Worm (Caenorhabditis elegans) whole organism, L4 larva: Measurements from ENCODE around the gene C37H5.14.

Experiments used
- R02D3.7 ChIP-seq: fragments of 150-350 bp; sonication (generic microtip); optimal IDR thresholded peaks from 3 replicates; lab custom pipeline; 2014; ENCODE audit warnings: missing biosample characterization, missing genetic modification characterization
- T26A8.4 ChIP-seq: fragments of 200-800 bp; sonication (Bioruptor generic); IDR thresholded peaks from 2 replicates; pipeline ENCODE4 v1.3.6; 2022; ENCODE audit warnings: missing genetic modification characterization, missing compliant biosample characterization
- Y48G9A.11 ChIP-seq: fragments of 200-800 bp; sonication (Bioruptor generic); IDR thresholded peaks from 2 replicates; pipeline ENCODE4 v1.3.6; 2022; ENCODE audit warnings: missing genetic modification reagents, missing genetic modification characterization, missing compliant biosample characterization
- Y5F2A.4 ChIP-seq: fragments of 200-800 bp; sonication (Bioruptor generic); optimal IDR thresholded peaks from 2 replicates; lab custom pipeline; 2018; ENCODE audit warnings: mild to moderate bottlenecking, missing genetic modification characterization, missing compliant biosample characterization
- aha-1 ChIP-seq: fragments of 150-350 bp; peaks from one replicate; lab custom pipeline; 2014; ENCODE audit warnings: missing biosample characterization, missing genetic modification characterization
- ama-1 ChIP-seq: fragments of 150-350 bp; optimal IDR thresholded peaks from 2 replicates; lab custom pipeline; 2014; ENCODE audit warnings: inconsistent platforms, mixed read lengths
- arid-1 ChIP-seq: fragments of 200-800 bp; sonication (Bioruptor generic); conservative IDR thresholded peaks from 2 replicates; pipeline ENCODE4 v1.3.6; 2022; ENCODE audit warnings: missing genetic modification reagents, missing genetic modification characterization, missing compliant biosample characterization
- ceh-20 ChIP-seq: fragments of 200-800 bp; sonication (Bioruptor generic); IDR thresholded peaks from 2 replicates; pipeline ENCODE4 v1.3.6; 2022; ENCODE audit warnings: missing genetic modification reagents, missing genetic modification characterization, missing compliant biosample characterization
- ceh-32 ChIP-seq: sonication (generic microtip); optimal IDR thresholded peaks from 2 replicates; lab custom pipeline; 2016; ENCODE audit warnings: mild to moderate bottlenecking, missing genetic modification characterization, missing compliant biosample characterization; ENCODE audit not compliant: poor library complexity
- ceh-44 ChIP-seq: fragments of 200-800 bp; sonication (Bioruptor generic); IDR thresholded peaks from 2 replicates; pipeline ENCODE4 v1.3.6; 2022; ENCODE audit warnings: missing genetic modification reagents, missing genetic modification characterization, missing compliant biosample characterization
- ceh-62 ChIP-seq: sonication (generic microtip); optimal IDR thresholded peaks from 2 replicates; lab custom pipeline; 2017; ENCODE audit warnings: missing biosample characterization, missing genetic modification characterization
- ces-1 ChIP-seq: fragments of 150-350 bp; sonication (generic microtip); optimal IDR thresholded peaks from 4 replicates; lab custom pipeline; 2014; ENCODE audit warnings: missing biosample characterization, missing genetic modification reagents, missing genetic modification characterization
- cey-2 ChIP-seq: sonication (generic microtip); optimal IDR thresholded peaks from 3 replicates; lab custom pipeline; 2017; ENCODE audit warnings: missing genetic modification characterization, mild to moderate bottlenecking, missing compliant biosample characterization, antibody characterized with exemption, borderline replicate concordance; ENCODE audit not compliant: insufficient read depth
- ctbp-1 ChIP-seq: fragments of 200-800 bp; sonication (Bioruptor generic); IDR thresholded peaks from 2 replicates; pipeline ENCODE4 v1.3.6; 2022; ENCODE audit warnings: missing genetic modification reagents, missing genetic modification characterization, missing compliant biosample characterization
- daf-16 ChIP-seq, 3 experiments: sonication (generic microtip); optimal IDR thresholded peaks; 2 replicates each; lab custom pipeline; 2016 to 2017; ENCODE audit warnings: missing genetic modification characterization in 3 of 3, missing genetic modification reagents in 3 of 3, mild to moderate bottlenecking in 2 of 3, missing compliant biosample characterization in 2 of 3, missing biosample characterization in 1 of 3, moderate library complexity in 1 of 3
- daf-8 ChIP-seq: fragments of 200-800 bp; sonication (Bioruptor generic); IDR thresholded peaks from 2 replicates; pipeline ENCODE4 v1.3.6; 2022; ENCODE audit warnings: missing genetic modification characterization, missing compliant biosample characterization
- dmd-6 ChIP-seq: fragments of 200-800 bp; sonication (Bioruptor generic); IDR thresholded peaks from 2 replicates; pipeline ENCODE4 v1.3.6; 2022; ENCODE audit warnings: missing genetic modification reagents, missing genetic modification characterization, missing compliant biosample characterization
- dpl-1 ChIP-seq: fragments of 150-350 bp; optimal IDR thresholded peaks from 2 replicates; lab custom pipeline; 2014; ENCODE audit warnings: missing biosample characterization, missing genetic modification reagents, missing genetic modification characterization
- dve-1 ChIP-seq: sonication (generic microtip); optimal IDR thresholded peaks from 2 replicates; lab custom pipeline; 2017; ENCODE audit warnings: antibody characterized with exemption, mild to moderate bottlenecking, missing genetic modification characterization, missing compliant biosample characterization; ENCODE audit not compliant: insufficient read depth
- egl-27 ChIP-seq: sonication (generic microtip); optimal IDR thresholded peaks from 3 replicates; lab custom pipeline; 2017; ENCODE audit warnings: missing biosample characterization, missing genetic modification reagents, missing genetic modification characterization
- egl-43 ChIP-seq: fragments of 200-800 bp; sonication (Bioruptor generic); IDR thresholded peaks from 2 replicates; pipeline ENCODE4 v1.3.6; 2022; ENCODE audit warnings: missing genetic modification reagents, missing genetic modification characterization, missing compliant biosample characterization
- hif-1 ChIP-seq, 2 experiments: sonication (generic microtip); optimal IDR thresholded peaks; 2 replicates each; lab custom pipeline; 2016 to 2017; ENCODE audit warnings: missing compliant biosample characterization in 2 of 2, missing genetic modification characterization in 2 of 2, missing genetic modification reagents in 2 of 2, missing genotype in 2 of 2, mild to moderate bottlenecking in 1 of 2
- hlh-11 ChIP-seq: fragments of 200-800 bp; sonication (Bioruptor generic); optimal IDR thresholded peaks from 2 replicates; lab custom pipeline; 2018; ENCODE audit warnings: mild to moderate bottlenecking, missing genetic modification characterization, missing compliant biosample characterization
- hlh-30 ChIP-seq: sonication (generic microtip); optimal IDR thresholded peaks from 2 replicates; lab custom pipeline; 2017; ENCODE audit warnings: antibody characterized with exemption, mild to moderate bottlenecking, missing genetic modification characterization, missing compliant biosample characterization; ENCODE audit not compliant: insufficient read depth
- hmg-1.1 ChIP-seq: fragments of 200-800 bp; sonication (Bioruptor generic); IDR thresholded peaks from 2 replicates; pipeline ENCODE4 v1.3.6; 2022; ENCODE audit warnings: missing genetic modification reagents, missing genetic modification characterization, missing compliant biosample characterization
- jun-1 ChIP-seq: fragments of 150-350 bp; optimal IDR thresholded peaks from 2 replicates; lab custom pipeline; 2014; ENCODE audit warnings: missing biosample characterization, missing genetic modification reagents, missing genetic modification characterization
- lsy-2 ChIP-seq, 2 experiments: fragments of 150-350 bp in 1 of 2; sonication (generic microtip) in 1 of 2; optimal IDR thresholded peaks; 2 replicates each; lab custom pipeline; 2014 to 2017; ENCODE audit warnings: missing biosample characterization in 2 of 2, missing genetic modification characterization in 2 of 2
- mep-1 ChIP-seq: fragments of 150-350 bp; sonication (generic microtip); optimal IDR thresholded peaks from 3 replicates; lab custom pipeline; 2014; ENCODE audit warnings: missing biosample characterization, missing genetic modification characterization
- mes-2 ChIP-seq: sonication (generic microtip); optimal IDR thresholded peaks from 2 replicates; lab custom pipeline; 2016; ENCODE audit warnings: missing genotype, mild to moderate bottlenecking, missing genetic modification characterization, missing compliant biosample characterization; ENCODE audit not compliant: poor library complexity, severe bottlenecking
- mxl-2 ChIP-seq: fragments of 200-800 bp; sonication (Bioruptor generic); conservative IDR thresholded peaks from 2 replicates; pipeline ENCODE4 v1.3.6; 2022; ENCODE audit warnings: missing genetic modification reagents, missing genetic modification characterization, missing compliant biosample characterization
- mxl-3 ChIP-seq: fragments of 200-800 bp; sonication (Bioruptor generic); optimal IDR thresholded peaks from 2 replicates; lab custom pipeline; 2018; ENCODE audit warnings: mild to moderate bottlenecking, missing genetic modification characterization, missing compliant biosample characterization
- nhr-102 ChIP-seq: sonication (generic microtip); optimal IDR thresholded peaks from 2 replicates; lab custom pipeline; 2016; ENCODE audit warnings: mild to moderate bottlenecking, missing genetic modification characterization, moderate library complexity, missing compliant biosample characterization
- nhr-11 ChIP-seq: fragments of 150-350 bp; optimal IDR thresholded peaks from 2 replicates; lab custom pipeline; 2014; ENCODE audit warnings: missing biosample characterization, missing genetic modification characterization
- nhr-111 ChIP-seq: fragments of 200-800 bp; sonication (Bioruptor generic); optimal IDR thresholded peaks from 2 replicates; lab custom pipeline; 2018; ENCODE audit warnings: mild to moderate bottlenecking, missing genetic modification characterization, missing compliant biosample characterization
- nhr-237 ChIP-seq: sonication (generic microtip); optimal IDR thresholded peaks from 2 replicates; lab custom pipeline; 2017; ENCODE audit warnings: missing biosample characterization, missing genetic modification characterization
- nhr-25 ChIP-seq: sonication (generic microtip); optimal IDR thresholded peaks from 2 replicates; lab custom pipeline; 2017; ENCODE audit warnings: missing genetic modification characterization, mild to moderate bottlenecking, missing compliant biosample characterization, antibody characterized with exemption, moderate library complexity, borderline replicate concordance; ENCODE audit not compliant: insufficient read depth
- nhr-28 ChIP-seq: fragments of 150-350 bp; optimal IDR thresholded peaks from 2 replicates; lab custom pipeline; 2014; ENCODE audit warnings: missing biosample characterization, missing genetic modification characterization
- nhr-41 ChIP-seq: fragments of 200-800 bp; sonication (Bioruptor generic); IDR thresholded peaks from 2 replicates; pipeline ENCODE4 v1.3.6; 2022; ENCODE audit warnings: missing genetic modification reagents, missing genetic modification characterization, missing compliant biosample characterization
- nhr-77 ChIP-seq: fragments of 150-350 bp; optimal IDR thresholded peaks from 2 replicates; lab custom pipeline; 2014; ENCODE audit warnings: missing biosample characterization, missing genetic modification characterization
- pha-4 ChIP-seq, 2 experiments: fragments of 150-350 bp in 1 of 2; fragments of 200-800 bp in 1 of 2; sonication (Bioruptor generic) in 1 of 2; IDR thresholded peaks in 1 of 2; optimal IDR thresholded peaks in 1 of 2; 2 replicates each; pipeline versions ENCODE4 v1.3.6 to Lab custom; 2014 to 2022; ENCODE audit warnings: missing genetic modification characterization in 2 of 2, missing genetic modification reagents in 2 of 2, missing biosample characterization in 1 of 2, missing compliant biosample characterization in 1 of 2
- php-3 ChIP-seq: fragments of 200-800 bp; sonication (Bioruptor generic); IDR thresholded peaks from 2 replicates; pipeline ENCODE4 v1.3.6; 2022; ENCODE audit warnings: missing genetic modification reagents, missing genetic modification characterization, missing compliant biosample characterization
- pqm-1 ChIP-seq: sonication (generic microtip); optimal IDR thresholded peaks from 2 replicates; lab custom pipeline; 2017; ENCODE audit warnings: missing biosample characterization, missing genetic modification characterization
- sdz-12 ChIP-seq: fragments of 200-800 bp; sonication (Bioruptor generic); optimal IDR thresholded peaks from 2 replicates; lab custom pipeline; 2018; ENCODE audit warnings: mild to moderate bottlenecking, missing genetic modification characterization, missing compliant biosample characterization
- spr-3 ChIP-seq: fragments of 200-800 bp; sonication (Bioruptor generic); optimal IDR thresholded peaks from 2 replicates; lab custom pipeline; 2018; ENCODE audit warnings: mild to moderate bottlenecking, missing genetic modification characterization, missing compliant biosample characterization
- unc-130 ChIP-seq: sonication (generic microtip); optimal IDR thresholded peaks from 2 replicates; lab custom pipeline; 2016; ENCODE audit warnings: missing genetic modification reagents, missing genetic modification characterization, missing compliant biosample characterization
- vab-7 ChIP-seq: fragments of 200-800 bp; sonication (Bioruptor generic); IDR thresholded peaks from 2 replicates; pipeline ENCODE4 v1.3.6; 2022; ENCODE audit warnings: missing genetic modification reagents, missing genetic modification characterization, missing compliant biosample characterization
- zip-11 ChIP-seq: fragments of 200-800 bp; sonication (Bioruptor generic); IDR thresholded peaks from 2 replicates; pipeline ENCODE4 v1.3.6; 2022; ENCODE audit warnings: missing genetic modification characterization, missing compliant biosample characterization
- ztf-7 ChIP-seq: fragments of 150-350 bp; optimal IDR thresholded peaks from 2 replicates; lab custom pipeline; 2014; ENCODE audit warnings: missing biosample characterization, missing genetic modification characterization

C37H5.14 gene

ce11 chrV:4846507-4846906 is 12.3 kb upstream of the C37H5.14 start:
- TF ChIP-seq Y48G9A.11 (no peak), daf-8 (GFP tag; lab: Robert Waterston, UW) (no peak), aha-1 (tag; lab: Kevin White, UChicago) (peak; percentile 95), vab-7 (no peak), ceh-32 (tag; lab: Kevin White, UChicago) (no peak), mxl-3 (no peak), pha-4 (GFP tag; IDR thresholded peaks at IDR 0.05; lab: Robert Waterston, UW) (no peak), pha-4 (tag; optimal IDR thresholded peaks at IDR 0.05; lab: Kevin White, UChicago) (no peak)

- peak; percentile 47; the same call in 1 of the 2 replicates for TF ChIP-seq dmd-6
- TF ChIP-seq hlh-30 = peak; percentile 99
- TF ChIP-seq Y48G9A.11 = no peak
- no peak for TF ChIP-seq nhr-41 (GFP tag; lab: Robert Waterston, UW)
- no peak for TF ChIP-seq ctbp-1 (GFP tag; lab: Robert Waterston, UW)
- TF ChIP-seq ztf-7 (tag; lab: Kevin White, UChicago) = no peak
- TF ChIP-seq sdz-12 (GFP tag; lab: Kevin White, UChicago) = no peak
- TF ChIP-seq R02D3.7 = no peak
- no peak for TF ChIP-seq lsy-2 (tag; optimal IDR thresholded peaks at IDR 0.05; lab: Kevin White, UChicago)
- peak; percentile 32 for TF ChIP-seq mes-2
- TF ChIP-seq Y5F2A.4 (GFP tag; lab: Kevin White, UChicago) = no peak
- TF ChIP-seq egl-43 (GFP tag; lab: Robert Waterston, UW) = no peak
- TF ChIP-seq ceh-20 (GFP tag; lab: Robert Waterston, UW) = no peak
- TF ChIP-seq jun-1 (tag; lab: Kevin White, UChicago) = no peak
- TF ChIP-seq pqm-1 (tag; lab: Kevin White, UChicago) = peak; percentile 3
- TF ChIP-seq nhr-111 (GFP tag; lab: Kevin White, UChicago) = no peak
- TF ChIP-seq cey-2 (tag; lab: Kevin White, UChicago) = no peak
- peak; percentile 53 for TF ChIP-seq mxl-3
- TF ChIP-seq T26A8.4 = no peak
- TF ChIP-seq hlh-11 (tag; lab: Kevin White, UChicago) = peak; percentile 72
- no peak for TF ChIP-seq spr-3 (GFP tag; lab: Kevin White, UChicago)
- TF ChIP-seq arid-1 (GFP tag; lab: Robert Waterston, UW) = no peak
- no peak for TF ChIP-seq ama-1 (lab: Kevin White, UChicago)
- no peak for TF ChIP-seq nhr-25 (tag; lab: Kevin White, UChicago)
- TF ChIP-seq hmg-1.1 (GFP tag; lab: Robert Waterston, UW) = no peak
- no peak for TF ChIP-seq unc-130 (GFP tag; lab: Kevin White, UChicago)
- no peak for TF ChIP-seq nhr-237 (tag; lab: Kevin White, UChicago)
- no peak for TF ChIP-seq mxl-2 (GFP tag; lab: Robert Waterston, UW)
- peak in 1 of 2 experiments; percentile 6 for TF ChIP-seq hif-1 (tag; optimal IDR thresholded peaks at IDR 0.05; lab: Kevin White, UChicago)
- TF ChIP-seq dve-1 = peak; percentile 64
- TF ChIP-seq ceh-62 (tag; lab: Kevin White, UChicago) = no peak
- TF ChIP-seq zip-11 (GFP tag; lab: Robert Waterston, UW) = no peak
- no peak for TF ChIP-seq php-3 (GFP tag; lab: Robert Waterston, UW)
- peak; percentile 86 for TF ChIP-seq nhr-102 (tag; lab: Kevin White, UChicago)
- peak in 1 of 2 experiments; percentile 83 for TF ChIP-seq daf-16 (GFP tag; optimal IDR thresholded peaks at IDR 0.05; lab: Kevin White, UChicago)
- peak; percentile 51 for TF ChIP-seq daf-16 (tag; optimal IDR thresholded peaks at IDR 0.05; lab: Kevin White, UChicago)
- TF ChIP-seq nhr-77 (tag; lab: Kevin White, UChicago) = peak; percentile 22
- no peak for TF ChIP-seq egl-27 (tag; lab: Kevin White, UChicago)
- no peak for TF ChIP-seq ceh-44 (GFP tag; lab: Robert Waterston, UW)
- TF ChIP-seq nhr-11 = peak; percentile 19
- TF ChIP-seq dpl-1 (GFP tag; lab: Kevin White, UChicago) = no peak
- no peak for TF ChIP-seq ces-1 (GFP tag; lab: Kevin White, UChicago)
- peak; percentile 53 for TF ChIP-seq mep-1
- peak; percentile 85 for TF ChIP-seq nhr-28
Observed at ce11 chrV:4844591-4844990, 10.4 kb upstream of the C37H5.14 start, which contains the start of gene abhd-5.2. Gene abhd-5.2, plus strand, starts transcription at chrV:4844685.
